Fruit fly (Drosophila melanogaster) Kc167 (cell line): ENCODE data around the gene CG15399.

ENCODE experiments used
- Sin3A ChIP-seq: fragments of >200 bp; optimal IDR thresholded peaks from 2 replicates; lab custom pipeline; 2018; ENCODE audit warnings: missing external identifiers
- insv ChIP-seq: fragments of >200 bp; optimal IDR thresholded peaks from 3 replicates; lab custom pipeline; 2018; ENCODE audit warnings: missing external identifiers
- psq ChIP-seq: fragments of >200 bp; optimal IDR thresholded peaks from 2 replicates; lab custom pipeline; 2017; ENCODE audit warnings: missing external identifiers

dm6 chr2L:2755323-2755695, 16.3 kb downstream of the CG15399 start:
- TF ChIP-seq insv (lab: Kevin White, UChicago): peak; percentile 89
- TF ChIP-seq Sin3A (lab: Kevin White, UChicago): no peak
- no peak for TF ChIP-seq psq (lab: Kevin White, UChicago)
